Fruit fly (Drosophila melanogaster) whole organism, larva: ENCODE measurements around the gene CG42327.

ENCODE experiments used
- noc ChIP-seq: fragments of 200-800 bp; sonication (Bioruptor generic); optimal IDR thresholded peaks from 3 replicates; lab custom pipeline; 2019; ENCODE audit warnings: missing biosample characterization, mild to moderate bottlenecking, missing genetic modification characterization, moderate library complexity

CG42327 gene

dm6 chr3R:11669017-11669953 is 13.3 kb downstream of the CG42327 start:
- no peak for TF ChIP-seq noc (tag; lab: Kevin White, UChicago)

- TF ChIP-seq noc (tag; lab: Kevin White, UChicago) = no peak
Measured at dm6 chr3R:11669954-11670347, 14.0 kb downstream of the CG42327 start.

- no peak for TF ChIP-seq noc (tag; lab: Kevin White, UChicago)
Measured at dm6 chr3R:11670888-11671287, 14.9 kb downstream of the CG42327 start.

DNA sequence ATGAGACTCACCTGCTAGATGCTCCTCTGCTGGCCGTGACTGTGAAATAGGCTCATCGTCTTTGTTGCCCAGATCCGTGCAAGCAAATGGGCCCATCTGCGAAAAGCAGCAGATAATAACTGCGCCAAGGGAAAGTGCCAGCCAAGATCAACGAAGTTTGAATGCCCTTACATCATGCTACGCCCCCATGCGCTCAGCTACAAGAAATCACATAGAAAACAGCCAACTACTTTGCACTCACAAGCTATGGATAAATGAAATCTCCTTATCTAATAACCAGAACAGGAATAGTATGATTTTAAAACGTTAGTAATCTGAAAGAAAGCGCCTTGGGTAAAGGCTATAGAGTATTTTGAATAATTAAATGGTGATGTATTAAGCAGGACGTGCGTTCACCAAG is 15.8 kb downstream of the CG42327 start:
- TF ChIP-seq noc (tag; lab: Kevin White, UChicago) = no peak

- peak; percentile 31 for TF ChIP-seq noc (tag; lab: Kevin White, UChicago)
Measured at dm6 chr3R:11673955-11674663, 18.2 kb downstream of the CG42327 start, which contains the start of gene CG14715. Gene CG14715 (plus strand): TSS chr3R:11674221.

- peak; percentile 87 for TF ChIP-seq noc (tag; lab: Kevin White, UChicago)
Measured at dm6 chr3R:11678016-11678415, 22.1 kb downstream of the CG42327 start, which contains the start of gene CG18476. Gene CG18476 (minus strand): TSS chr3R:11678116.

DNA sequence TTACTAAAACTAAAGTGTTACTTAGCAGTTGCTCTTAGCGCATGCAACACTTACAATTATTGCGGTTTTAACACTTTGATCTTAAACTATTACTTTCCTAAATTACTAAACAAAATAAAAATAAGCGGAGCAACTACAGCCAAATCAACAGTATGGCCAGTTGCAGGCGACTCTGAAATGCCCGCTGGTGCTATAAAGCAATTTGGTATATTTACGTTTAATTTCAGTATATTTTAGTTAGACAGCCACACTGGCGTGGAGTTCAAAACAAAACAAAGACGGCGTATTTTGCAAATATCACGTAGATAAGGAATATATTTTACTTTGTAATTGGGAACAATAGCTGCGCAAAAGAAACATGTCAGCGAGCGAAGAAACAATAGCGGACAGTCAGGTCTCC is 23.6 kb downstream of the CG42327 start, which contains the start of the genes Taf12 and Ho:
TSS of gene Taf12 (minus strand) at position 178 of the 400 bp plus-strand sequence.
TSS of gene Ho (plus strand) at position 231 of the 400 bp plus-strand sequence.
- no peak for TF ChIP-seq noc (tag; lab: Kevin White, UChicago)

- no peak for TF ChIP-seq noc (tag; lab: Kevin White, UChicago)
Measured at dm6 chr3R:11683675-11684074, 27.7 kb downstream of the CG42327 start.

dm6 chr3R:11684316-11684715 is 28.4 kb downstream of the CG42327 start, which contains the start of gene CG6830:
Gene CG6830 (minus strand): TSS chr3R:11684342.
- TF ChIP-seq noc (tag; lab: Kevin White, UChicago) = no peak

DNA sequence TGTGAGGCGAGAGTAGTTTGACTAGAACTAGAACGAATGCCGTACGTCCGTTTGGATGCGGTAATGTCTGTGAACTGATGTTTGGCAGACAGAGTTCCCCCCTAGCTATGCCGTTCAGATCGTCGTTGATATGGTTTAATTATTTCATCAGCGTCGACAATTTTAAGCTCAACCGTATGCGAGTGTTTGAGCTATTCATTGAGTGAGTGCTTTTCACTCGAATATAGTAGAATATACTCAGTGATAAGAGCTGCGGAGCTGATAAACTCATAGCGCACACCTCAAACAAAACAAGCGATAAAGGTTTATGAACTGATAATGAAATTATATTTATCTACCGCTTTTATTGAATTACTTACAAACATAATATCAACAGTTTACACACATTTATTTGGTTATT is 32.1 kb downstream of the CG42327 start, which contains the start of gene CG6834:
TSS of gene CG6834 (minus strand) at position 79 of the 400 bp plus-strand sequence.
- TF ChIP-seq noc (tag; lab: Kevin White, UChicago) = no peak

- peak; percentile 4 for TF ChIP-seq noc (tag; lab: Kevin White, UChicago)
Measured at dm6 chr3R:11689900-11690299, 34.0 kb downstream of the CG42327 start, which contains the start of gene CG6908. Gene CG6908 (minus strand): TSS chr3R:11690051.

- TF ChIP-seq noc (tag; lab: Kevin White, UChicago) = no peak
Measured at dm6 chr3R:11690857-11691471, 35.0 kb downstream of the CG42327 start.

dm6 chr3R:11691747-11692146 is 35.8 kb downstream of the CG42327 start, which contains the start of gene CG18765:
Gene CG18765 (minus strand): TSS chr3R:11691799.
- no peak for TF ChIP-seq noc (tag; lab: Kevin White, UChicago)

dm6 chr3R:11692504-11692903 is 36.6 kb downstream of the CG42327 start:
- no peak for TF ChIP-seq noc (tag; lab: Kevin White, UChicago)
